Worm (Caenorhabditis elegans) whole organism, L2 larva: ENCODE measurements around the gene mab-5.

ENCODE experiments used
- C34F6.9 ChIP-seq: fragments of 150-350 bp; optimal IDR thresholded peaks from 2 replicates; lab custom pipeline; 2014; ENCODE audit warnings: missing biosample characterization, missing genetic modification characterization
- F13H6.1 ChIP-seq: sonication (generic microtip); optimal IDR thresholded peaks from 2 replicates; lab custom pipeline; 2016; ENCODE audit warnings: missing genetic modification characterization, missing compliant biosample characterization
- Y55F3AM.14 ChIP-seq: fragments of 200-800 bp; sonication (Bioruptor generic); optimal IDR thresholded peaks from 2 replicates; lab custom pipeline; 2018; ENCODE audit warnings: mild to moderate bottlenecking, missing genetic modification characterization, missing compliant biosample characterization
- ZK546.5 ChIP-seq: sonication (generic microtip); optimal IDR thresholded peaks from 2 replicates; lab custom pipeline; 2017; ENCODE audit warnings: missing biosample characterization, missing genetic modification characterization
- alr-1 ChIP-seq: fragments of 150-350 bp; optimal IDR thresholded peaks from 2 replicates; lab custom pipeline; 2014; ENCODE audit warnings: missing biosample characterization, missing genetic modification characterization
- aly-2 ChIP-seq: fragments of 150-350 bp; optimal IDR thresholded peaks from 2 replicates; lab custom pipeline; 2014; ENCODE audit warnings: missing biosample characterization, missing genetic modification characterization
- ama-1 ChIP-seq: fragments of 150-350 bp; optimal IDR thresholded peaks from 2 replicates; lab custom pipeline; 2018; ENCODE audit warnings: inconsistent platforms
- blmp-1 ChIP-seq: sonication (generic microtip); optimal IDR thresholded peaks from 2 replicates; lab custom pipeline; 2017; ENCODE audit warnings: missing genetic modification characterization, mild to moderate bottlenecking, missing compliant biosample characterization, antibody characterized with exemption, moderate library complexity; ENCODE audit not compliant: insufficient read depth
- ceh-16 ChIP-seq: fragments of 150-350 bp; optimal IDR thresholded peaks from 2 replicates; lab custom pipeline; 2014; ENCODE audit warnings: missing biosample characterization, missing genetic modification characterization
- ceh-82 ChIP-seq: fragments of 150-350 bp; optimal IDR thresholded peaks from 2 replicates; lab custom pipeline; 2014; ENCODE audit warnings: missing biosample characterization, missing genetic modification characterization
- crh-2 ChIP-seq: sonication (generic microtip); optimal IDR thresholded peaks from 2 replicates; lab custom pipeline; 2017; ENCODE audit warnings: missing biosample characterization, missing genetic modification characterization
- egl-27 ChIP-seq: sonication (generic microtip); optimal IDR thresholded peaks from 3 replicates; lab custom pipeline; 2017; ENCODE audit warnings: missing biosample characterization, missing genetic modification reagents, missing genetic modification characterization
- elt-1 ChIP-seq: fragments of 150-350 bp; optimal IDR thresholded peaks from 2 replicates; lab custom pipeline; 2014; ENCODE audit warnings: missing biosample characterization, missing genetic modification characterization
- elt-3 ChIP-seq: sonication (generic microtip); optimal IDR thresholded peaks from 2 replicates; lab custom pipeline; 2017; ENCODE audit warnings: missing biosample characterization, missing genetic modification characterization
- fos-1 ChIP-seq: fragments of 150-350 bp; optimal IDR thresholded peaks from 2 replicates; lab custom pipeline; 2014; ENCODE audit warnings: missing biosample characterization, missing genetic modification characterization
- gmeb-1 ChIP-seq: fragments of 150-350 bp; optimal IDR thresholded peaks from 2 replicates; lab custom pipeline; 2014; ENCODE audit warnings: missing biosample characterization, missing genetic modification characterization
- lin-11 ChIP-seq: fragments of 150-350 bp; sonication (generic microtip); optimal IDR thresholded peaks from 2 replicates; lab custom pipeline; 2014; ENCODE audit warnings: missing biosample characterization, missing genetic modification characterization, inconsistent platforms, mixed read lengths
- lin-13 ChIP-seq: fragments of 150-350 bp; optimal IDR thresholded peaks from 2 replicates; lab custom pipeline; 2014; ENCODE audit warnings: missing biosample characterization, missing genetic modification reagents, missing genetic modification characterization
- lsy-2 ChIP-seq, 2 experiments: fragments of 150-350 bp in 1 of 2; sonication (generic microtip) in 1 of 2; optimal IDR thresholded peaks; 2 replicates each; lab custom pipeline; 2014 to 2017; ENCODE audit warnings: missing biosample characterization in 2 of 2, missing genetic modification characterization in 2 of 2
- mab-5 ChIP-seq: fragments of 150-350 bp; optimal IDR thresholded peaks from 2 replicates; lab custom pipeline; 2014; ENCODE audit warnings: missing biosample characterization, missing genetic modification characterization
- mbf-1 ChIP-seq: sonication (generic microtip); optimal IDR thresholded peaks from 2 replicates; lab custom pipeline; 2017; ENCODE audit warnings: missing biosample characterization, missing genetic modification characterization
- mdl-1 ChIP-seq, 2 experiments: fragments of 150-350 bp in 1 of 2; sonication (generic microtip) in 1 of 2; optimal IDR thresholded peaks; 2 replicates each; lab custom pipeline; 2017; ENCODE audit warnings: missing biosample characterization in 2 of 2, missing genetic modification characterization in 2 of 2
- nhr-11 ChIP-seq: fragments of 150-350 bp; optimal IDR thresholded peaks from 2 replicates; lab custom pipeline; 2014; ENCODE audit warnings: missing biosample characterization, missing genetic modification characterization
- nhr-12 ChIP-seq: fragments of 150-350 bp; optimal IDR thresholded peaks from 2 replicates; lab custom pipeline; 2014; ENCODE audit warnings: missing biosample characterization, missing genetic modification characterization
- nhr-129 ChIP-seq: fragments of 150-350 bp; optimal IDR thresholded peaks from 2 replicates; lab custom pipeline; 2014; ENCODE audit warnings: missing biosample characterization, missing genetic modification characterization
- nhr-23 ChIP-seq: fragments of 150-350 bp; optimal IDR thresholded peaks from 2 replicates; lab custom pipeline; 2014; ENCODE audit warnings: missing biosample characterization, missing genetic modification reagents, missing genetic modification characterization
- nhr-237 ChIP-seq: fragments of 150-350 bp; optimal IDR thresholded peaks from 2 replicates; lab custom pipeline; 2014; ENCODE audit warnings: missing biosample characterization, missing genetic modification characterization
- nhr-25 ChIP-seq: fragments of 150-350 bp; sonication (generic microtip); optimal IDR thresholded peaks from 3 replicates; lab custom pipeline; 2014; ENCODE audit warnings: missing biosample characterization, missing genetic modification characterization
- nhr-6 ChIP-seq: fragments of 150-350 bp; optimal IDR thresholded peaks from 2 replicates; lab custom pipeline; 2014; ENCODE audit warnings: missing biosample characterization, missing genetic modification characterization
- nhr-77 ChIP-seq: fragments of 150-350 bp; optimal IDR thresholded peaks from 2 replicates; lab custom pipeline; 2014; ENCODE audit warnings: missing biosample characterization, missing genetic modification characterization
- peb-1 ChIP-seq: fragments of 150-350 bp; optimal IDR thresholded peaks from 2 replicates; lab custom pipeline; 2014; ENCODE audit warnings: missing biosample characterization, missing genetic modification characterization
- sem-4 ChIP-seq: fragments of 150-350 bp; optimal IDR thresholded peaks from 2 replicates; lab custom pipeline; 2014; ENCODE audit warnings: missing biosample characterization, missing genetic modification reagents, missing genetic modification characterization
- skn-1 ChIP-seq: sonication (generic microtip); optimal IDR thresholded peaks from 2 replicates; lab custom pipeline; 2017; ENCODE audit warnings: missing biosample characterization, missing genetic modification characterization
- sma-3 ChIP-seq: sonication (generic microtip); optimal IDR thresholded peaks from 2 replicates; lab custom pipeline; 2016; ENCODE audit warnings: missing genetic modification reagents, missing genetic modification characterization, missing compliant biosample characterization
- sma-9 ChIP-seq, 2 experiments: fragments of 150-350 bp in 1 of 2; sonication (generic microtip) in 1 of 2; optimal IDR thresholded peaks; 2 replicates each; lab custom pipeline; 2014 to 2016; ENCODE audit warnings: missing genetic modification characterization in 2 of 2, mild to moderate bottlenecking in 1 of 2, missing biosample characterization in 1 of 2, missing compliant biosample characterization in 1 of 2, missing genetic modification reagents in 1 of 2, moderate library complexity in 1 of 2
- snpc-4 ChIP-seq: fragments of 150-350 bp; optimal IDR thresholded peaks from 2 replicates; lab custom pipeline; 2014; ENCODE audit warnings: missing biosample characterization, missing genetic modification characterization
- unc-39 ChIP-seq: fragments of 150-350 bp; optimal IDR thresholded peaks from 2 replicates; lab custom pipeline; 2014; ENCODE audit warnings: missing biosample characterization, missing genetic modification characterization
- unc-55 ChIP-seq: fragments of 150-350 bp; sonication (generic microtip); optimal IDR thresholded peaks from 3 replicates; lab custom pipeline; 2014; ENCODE audit warnings: missing biosample characterization, missing genetic modification reagents, missing genetic modification characterization
- unc-62 ChIP-seq: fragments of 150-350 bp; optimal IDR thresholded peaks from 2 replicates; lab custom pipeline; 2014; ENCODE audit warnings: missing biosample characterization, missing genetic modification reagents, missing genetic modification characterization
- zag-1 ChIP-seq: fragments of 150-350 bp; optimal IDR thresholded peaks from 2 replicates; lab custom pipeline; 2014; ENCODE audit warnings: missing biosample characterization, missing genetic modification characterization
- ztf-11 ChIP-seq: sonication (generic microtip); optimal IDR thresholded peaks from 2 replicates; lab custom pipeline; 2017; ENCODE audit warnings: missing biosample characterization, missing genetic modification characterization
- ztf-4 ChIP-seq: fragments of 150-350 bp; optimal IDR thresholded peaks from 2 replicates; lab custom pipeline; 2014; ENCODE audit warnings: missing biosample characterization, missing genetic modification characterization

Gene mab-5

DNA sequence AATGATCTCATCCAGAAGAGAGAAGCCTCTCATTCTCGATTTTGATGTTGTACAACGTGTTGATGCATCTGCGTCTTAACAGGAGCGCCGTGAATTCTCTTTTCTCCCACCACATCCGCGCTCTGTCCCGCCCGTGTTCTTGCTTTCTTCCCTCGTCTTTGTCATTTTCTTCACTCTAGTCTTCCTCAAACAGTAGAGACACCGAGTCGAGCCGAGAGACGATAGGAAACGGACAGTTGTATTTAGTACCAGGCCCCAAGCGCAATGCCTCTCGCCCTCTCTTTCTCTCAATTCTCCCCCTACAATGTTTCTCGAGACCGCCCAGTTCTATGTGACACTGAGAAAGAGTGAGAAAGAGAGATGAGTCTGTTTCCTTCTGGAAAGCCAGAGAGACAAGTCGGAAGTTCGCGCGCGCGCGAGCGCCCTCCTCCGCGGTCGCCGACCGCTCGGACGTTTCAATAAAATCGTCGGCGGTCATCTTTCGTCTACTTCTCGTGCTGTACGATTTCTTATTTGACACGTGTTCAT lies 53.7 kb downstream of the mab-5 start, which contains the start of gene ZK112.4:
ZK112.4 (minus strand) TSS at position 478 of the 528 bp plus-strand sequence.
- TF ChIP-seq nhr-11 (tag; lab: Kevin White, UChicago) (peak; percentile 41), aly-2 (tag; lab: Kevin White, UChicago) (no peak), Y55F3AM.14 (GFP tag; lab: Kevin White, UChicago) (peak; percentile 17), unc-39 (tag; lab: Kevin White, UChicago) (no peak), nhr-25 (tag; lab: Kevin White, UChicago) (peak; percentile 30), F13H6.1 (tag; lab: Kevin White, UChicago) (peak; percentile 95), nhr-77 (no peak), lin-11 (peak; percentile 13), mdl-1 (tag; optimal IDR thresholded peaks at IDR 0.05; lab: Kevin White, UChicago) (peak; percentile 43 to 46), egl-27 (tag; lab: Kevin White, UChicago) (peak; percentile 75), fos-1 (tag; lab: Kevin White, UChicago) (peak; percentile 59), mab-5 (tag; lab: Kevin White, UChicago) (no peak), ZK546.5 (tag; lab: Kevin White, UChicago) (peak; percentile 11), skn-1 (tag; lab: Kevin White, UChicago) (peak; percentile 21), gmeb-1 (tag; lab: Kevin White, UChicago) (peak; percentile 0), ama-1 (lab: Kevin White, UChicago) (peak; percentile 68), nhr-129 (tag; lab: Kevin White, UChicago) (peak; percentile 86), crh-2 (tag; lab: Kevin White, UChicago) (peak; percentile 70), lsy-2 (tag; optimal IDR thresholded peaks at IDR 0.05; lab: Kevin White, UChicago) (peak; percentile 49 to 77), zag-1 (peak; percentile 42), ceh-16 (tag; lab: Kevin White, UChicago) (no peak), snpc-4 (tag; lab: Kevin White, UChicago) (peak; percentile 19), sem-4 (tag; lab: Kevin White, UChicago) (peak; percentile 72), unc-55 (GFP tag; lab: Kevin White, UChicago) (peak; percentile 67), sma-3 (GFP tag; lab: Kevin White, UChicago) (peak; percentile 42), ztf-4 (tag; lab: Kevin White, UChicago) (peak; percentile 82), elt-1 (no peak), lin-13 (GFP tag; lab: Kevin White, UChicago) (peak; percentile 67), C34F6.9 (peak; percentile 73), blmp-1 (no peak), nhr-6 (peak; percentile 41), sma-9 (GFP tag; optimal IDR thresholded peaks at IDR 0.05; lab: Kevin White, UChicago) (peak; percentile 8), sma-9 (tag; optimal IDR thresholded peaks at IDR 0.05; lab: Kevin White, UChicago) (no peak)

ce11 chrIII:7729062-7729461 lies 54.2 kb downstream of the mab-5 start:
- TF ChIP-seq mbf-1 (tag; lab: Kevin White, UChicago) (no peak), unc-55 (GFP tag; lab: Kevin White, UChicago) (no peak), lin-11 (no peak), nhr-11 (tag; lab: Kevin White, UChicago) (no peak), mdl-1 (tag; optimal IDR thresholded peaks at IDR 0.05; lab: Kevin White, UChicago) (no peak), nhr-23 (tag; lab: Kevin White, UChicago) (no peak), skn-1 (tag; lab: Kevin White, UChicago) (no peak), sem-4 (tag; lab: Kevin White, UChicago) (no peak), blmp-1 (no peak), ceh-16 (tag; lab: Kevin White, UChicago) (no peak), egl-27 (tag; lab: Kevin White, UChicago) (no peak)

DNA sequence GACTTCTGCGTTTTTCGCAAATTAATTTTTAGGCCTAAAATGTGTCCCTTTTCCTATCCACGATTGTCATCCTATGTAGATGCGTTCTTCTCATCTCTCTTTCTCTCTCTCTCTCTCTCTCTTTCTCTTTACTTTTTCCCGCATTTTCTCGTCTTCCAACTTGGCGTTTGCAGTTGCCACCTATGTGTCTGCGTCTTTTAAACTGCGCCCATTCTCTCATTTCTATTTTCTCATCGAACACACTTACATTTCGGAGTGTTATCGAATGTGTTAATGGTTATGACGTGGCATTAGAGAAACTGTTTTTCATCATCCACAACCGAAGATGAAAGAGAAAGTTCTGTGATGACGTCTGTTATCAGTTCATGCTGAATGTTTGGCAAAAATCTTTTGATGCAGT lies 54.8 kb downstream of the mab-5 start:
- TF ChIP-seq egl-27 (tag; lab: Kevin White, UChicago) (no peak), sma-9 (GFP tag; optimal IDR thresholded peaks at IDR 0.05; lab: Kevin White, UChicago) (peak; percentile 59), sma-9 (tag; optimal IDR thresholded peaks at IDR 0.05; lab: Kevin White, UChicago) (no peak), mbf-1 (tag; lab: Kevin White, UChicago) (no peak), ceh-82 (no peak), nhr-12 (no peak), ztf-11 (tag; lab: Kevin White, UChicago) (no peak), nhr-77 (no peak), aly-2 (tag; lab: Kevin White, UChicago) (no peak), sma-3 (GFP tag; lab: Kevin White, UChicago) (peak; percentile 83), zag-1 (peak; percentile 44), ztf-4 (tag; lab: Kevin White, UChicago) (peak; percentile 22), fos-1 (tag; lab: Kevin White, UChicago) (peak; percentile 94), elt-3 (tag; lab: Kevin White, UChicago) (no peak), unc-39 (tag; lab: Kevin White, UChicago) (no peak), nhr-129 (tag; lab: Kevin White, UChicago) (peak; percentile 74), nhr-25 (tag; lab: Kevin White, UChicago) (peak; percentile 45), elt-1 (no peak), lin-13 (GFP tag; lab: Kevin White, UChicago) (peak; percentile 47), alr-1 (tag; lab: Kevin White, UChicago) (no peak), ZK546.5 (tag; lab: Kevin White, UChicago) (no peak), mdl-1 (tag; optimal IDR thresholded peaks at IDR 0.05; lab: Kevin White, UChicago) (peak; percentile 18 to 19), C34F6.9 (peak; percentile 66), mab-5 (tag; lab: Kevin White, UChicago) (no peak), unc-55 (GFP tag; lab: Kevin White, UChicago) (peak; percentile 69), Y55F3AM.14 (GFP tag; lab: Kevin White, UChicago) (peak; percentile 35), nhr-11 (tag; lab: Kevin White, UChicago) (no peak), peb-1 (tag; lab: Kevin White, UChicago) (no peak), ama-1 (lab: Kevin White, UChicago) (peak; percentile 50), gmeb-1 (tag; lab: Kevin White, UChicago) (peak; percentile 49), nhr-23 (tag; lab: Kevin White, UChicago) (no peak), skn-1 (tag; lab: Kevin White, UChicago) (no peak), F13H6.1 (tag; lab: Kevin White, UChicago) (peak; percentile 49), unc-62 (no peak), nhr-237 (tag; lab: Kevin White, UChicago) (no peak), nhr-6 (peak; percentile 3)
